Fruit fly (Drosophila melanogaster) Kc167 (cell line): Measurements from ENCODE around the gene Noc2.

Source experiments
- Myc ChIP-seq: fragments of >200 bp; optimal IDR thresholded peaks from 2 replicates; lab custom pipeline; 2017; ENCODE audit warnings: missing external identifiers
- Sin3A ChIP-seq: fragments of >200 bp; optimal IDR thresholded peaks from 2 replicates; lab custom pipeline; 2018; ENCODE audit warnings: missing external identifiers
- h ChIP-seq: fragments of >200 bp; optimal IDR thresholded peaks from 3 replicates; lab custom pipeline; 2018; ENCODE audit warnings: missing external identifiers
- insv ChIP-seq: fragments of >200 bp; optimal IDR thresholded peaks from 3 replicates; lab custom pipeline; 2018; ENCODE audit warnings: missing external identifiers
- psq ChIP-seq: fragments of >200 bp; optimal IDR thresholded peaks from 2 replicates; lab custom pipeline; 2017; ENCODE audit warnings: missing external identifiers
- ttk ChIP-seq: sonication (Bioruptor generic); optimal IDR thresholded peaks from 2 replicates; lab custom pipeline; 2017; ENCODE audit warnings: missing external identifiers

Gene Noc2

dm6 chr2L:21163311-21163842 is at the start of gene Noc2:
Gene Noc2, plus strand, starts transcription at chr2L:21163641.
- TF ChIP-seq insv (lab: Kevin White, UChicago) = no peak

dm6 chr2L:21115687-21116086 is 47.8 kb upstream of the Noc2 start:
- TF ChIP-seq psq (lab: Kevin White, UChicago) = no peak
- TF ChIP-seq h = no peak
- no peak for TF ChIP-seq ttk (lab: Kevin White, UChicago)
- no peak for TF ChIP-seq Sin3A
- no peak for TF ChIP-seq insv (lab: Kevin White, UChicago)
- TF ChIP-seq Myc (lab: Kevin White, UChicago) = no peak

dm6 chr2L:21135764-21136163 is 27.7 kb upstream of the Noc2 start:
- TF ChIP-seq Sin3A = no peak
- no peak for TF ChIP-seq insv (lab: Kevin White, UChicago)
- TF ChIP-seq ttk (lab: Kevin White, UChicago) = no peak
- no peak for TF ChIP-seq h
- TF ChIP-seq Myc (lab: Kevin White, UChicago) = no peak
- TF ChIP-seq psq (lab: Kevin White, UChicago) = no peak

dm6 chr2L:21141714-21142500 is 21.5 kb upstream of the Noc2 start, which contains the start of gene Dap160:
Gene Dap160, minus strand, starts transcription at chr2L:21142347.
- TF ChIP-seq Sin3A (no peak), h (no peak), Myc (lab: Kevin White, UChicago) (no peak), insv (lab: Kevin White, UChicago) (no peak), ttk (lab: Kevin White, UChicago) (no peak), psq (lab: Kevin White, UChicago) (no peak)

DNA sequence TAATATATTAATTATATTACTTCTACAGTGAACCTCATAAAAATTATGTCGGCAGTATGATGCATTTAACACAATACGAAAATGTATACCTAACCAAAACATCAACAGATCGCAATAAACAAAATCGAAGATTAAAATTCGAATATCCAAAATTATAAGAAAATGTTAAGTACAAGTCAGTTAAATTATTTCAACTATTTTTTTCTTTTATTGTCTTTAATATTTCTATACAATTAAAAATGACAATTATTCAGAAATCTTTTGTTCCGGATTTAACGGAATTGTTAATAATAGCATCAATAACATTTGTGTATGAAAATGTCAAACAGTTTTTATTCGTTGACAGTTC is 21.0 kb upstream of the Noc2 start:
- TF ChIP-seq insv (lab: Kevin White, UChicago) (no peak), psq (lab: Kevin White, UChicago) (no peak), Myc (lab: Kevin White, UChicago) (no peak), ttk (lab: Kevin White, UChicago) (no peak), h (no peak)

dm6 chr2L:21142972-21143385 is 20.5 kb upstream of the Noc2 start, which contains the start of gene pths:
Gene pths, plus strand, starts transcription at chr2L:21143229.
- TF ChIP-seq insv (lab: Kevin White, UChicago) (no peak), Sin3A (no peak), Myc (lab: Kevin White, UChicago) (no peak), ttk (lab: Kevin White, UChicago) (no peak)

- TF ChIP-seq insv (lab: Kevin White, UChicago) (no peak), h (no peak), psq (lab: Kevin White, UChicago) (no peak)
These were observed 15.2 kb upstream of the Noc2 start, which contains the start of gene del for dm6 chr2L:21148242-21148641. Gene del, minus strand, starts transcription at chr2L:21148546.

dm6 chr2L:21149053-21149452 is 14.4 kb upstream of the Noc2 start:
- TF ChIP-seq psq (lab: Kevin White, UChicago) (no peak), Myc (lab: Kevin White, UChicago) (no peak), ttk (lab: Kevin White, UChicago) (no peak), Sin3A (no peak), h (no peak), insv (lab: Kevin White, UChicago) (no peak)

dm6 chr2L:21153844-21154243 is 9.6 kb upstream of the Noc2 start:
- TF ChIP-seq ttk (lab: Kevin White, UChicago) (no peak), Sin3A (no peak), Myc (lab: Kevin White, UChicago) (no peak), psq (lab: Kevin White, UChicago) (no peak), insv (lab: Kevin White, UChicago) (no peak), h (no peak)

DNA sequence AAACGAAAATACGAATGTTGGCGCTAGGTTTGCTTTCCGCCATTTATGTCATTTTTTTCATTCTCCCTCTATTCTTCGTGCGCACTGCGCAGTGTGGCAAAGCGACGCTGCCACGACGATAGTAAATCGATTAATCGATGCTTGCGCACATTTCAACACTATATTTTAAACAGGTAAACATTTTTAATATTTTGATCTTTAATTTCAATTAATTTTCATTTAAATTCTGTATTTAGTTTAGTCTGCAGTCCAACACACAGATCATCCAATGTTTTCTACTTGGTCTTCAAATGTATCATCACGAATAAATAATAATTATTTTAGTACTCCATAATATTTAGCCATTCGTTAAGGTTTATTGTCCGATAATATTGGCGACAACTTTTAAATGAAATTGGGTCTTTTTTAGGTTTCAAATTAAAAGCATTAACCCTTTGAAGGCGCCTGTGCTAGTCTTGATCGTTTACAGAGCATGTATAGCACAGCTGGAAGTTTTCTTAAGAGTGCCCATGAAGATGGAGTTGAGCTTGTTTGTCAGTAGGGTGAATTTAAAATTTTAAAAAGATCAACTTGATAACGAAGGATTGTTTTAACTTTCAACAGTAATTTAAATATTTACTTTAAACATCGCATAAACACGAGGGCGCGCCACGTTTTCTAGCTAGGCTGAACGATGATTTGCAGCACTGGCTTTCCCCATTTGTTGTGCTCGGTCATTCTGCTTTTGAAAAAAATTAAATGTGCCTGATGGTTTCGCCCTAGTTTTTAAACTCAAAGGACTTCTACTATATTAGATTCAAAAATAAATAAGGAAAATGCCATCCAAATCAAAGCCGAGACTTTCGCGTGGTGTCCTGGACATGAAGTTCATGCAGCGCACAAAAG is 7.0 kb upstream of the Noc2 start, which contains the start of the genes Mpp6 and E2f2:
Mpp6 (plus strand) TSS at position 133 of the 885 bp plus-strand sequence.
E2f2 (minus strand) TSS at position 594 of the 885 bp plus-strand sequence.
- peak; percentile 91 for TF ChIP-seq psq (lab: Kevin White, UChicago)
- TF ChIP-seq insv (lab: Kevin White, UChicago) = no peak

DNA sequence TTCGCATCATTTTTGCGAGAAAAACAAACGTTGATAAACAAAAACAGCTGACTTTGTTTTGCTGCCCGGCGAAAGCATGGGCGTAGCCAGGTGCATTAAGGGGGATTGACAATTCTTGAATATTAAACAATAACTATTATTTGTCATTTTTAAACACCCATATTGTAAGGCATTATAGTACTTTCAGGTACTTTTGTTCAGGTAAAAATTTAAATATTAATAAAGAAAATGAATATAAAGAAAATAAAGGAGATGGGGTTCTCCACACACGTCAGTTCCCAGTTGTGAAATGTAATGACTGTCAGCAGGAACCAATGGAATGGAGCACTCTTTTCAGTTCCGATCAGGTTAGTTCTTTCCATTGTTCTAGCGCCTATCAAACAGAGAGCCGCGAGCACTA is 4.9 kb upstream of the Noc2 start, which contains the start of the genes Coq3 and Pld3:
Coq3 (minus strand) TSS at position 58 of the 400 bp plus-strand sequence.
Pld3 (plus strand) TSS at position 294 of the 400 bp plus-strand sequence.
- TF ChIP-seq Myc (lab: Kevin White, UChicago) = no peak
- TF ChIP-seq psq (lab: Kevin White, UChicago) = no peak

DNA sequence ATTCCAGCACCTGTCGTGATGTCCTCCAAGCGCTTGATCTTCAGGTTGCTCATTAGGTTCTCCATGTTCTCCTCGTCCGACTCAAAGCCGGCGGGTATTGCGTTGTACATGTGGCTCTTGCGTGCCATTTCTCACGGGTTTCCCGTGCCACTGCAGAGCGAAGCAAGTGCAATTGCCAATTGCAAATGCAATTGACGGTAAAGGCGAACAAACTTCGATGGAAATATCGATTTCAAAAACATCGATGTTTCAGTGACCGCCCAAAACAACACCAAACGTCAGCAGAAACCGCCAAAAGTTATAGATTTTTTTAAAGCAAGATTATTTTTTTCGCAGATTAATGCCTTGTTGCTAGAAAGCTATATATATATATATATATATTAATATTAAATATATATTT is 566 bp upstream of the Noc2 start, which contains the start of gene Nbr:
Nbr (minus strand) TSS at position 209 of the 400 bp plus-strand sequence.
- TF ChIP-seq psq (lab: Kevin White, UChicago) = no peak
